Worm (Caenorhabditis elegans) whole organism, early embryonic: Measurements from ENCODE around the gene K08D8.9.

Source experiments
- B0310.2 ChIP-seq: sonication (generic microtip); optimal IDR thresholded peaks from 2 replicates; lab custom pipeline; 2016; ENCODE audit warnings: mild to moderate bottlenecking, missing genetic modification characterization, missing compliant biosample characterization
- F13C5.2 ChIP-seq: sonication (generic microtip); optimal IDR thresholded peaks from 2 replicates; lab custom pipeline; 2017; ENCODE audit warnings: mild to moderate bottlenecking, missing genetic modification characterization, inconsistent platforms, missing compliant biosample characterization
- aly-1 ChIP-seq: sonication (generic microtip); optimal IDR thresholded peaks from 2 replicates; lab custom pipeline; 2016; ENCODE audit warnings: missing genetic modification characterization, missing compliant biosample characterization
- ama-1 ChIP-seq: fragments of 150-350 bp; optimal IDR thresholded peaks from 2 replicates; lab custom pipeline; 2014
- ceh-13 ChIP-seq: fragments of 200-800 bp; sonication (Bioruptor generic); optimal IDR thresholded peaks from 2 replicates; lab custom pipeline; 2018; ENCODE audit warnings: mild to moderate bottlenecking, missing genetic modification characterization, missing compliant biosample characterization
- ceh-36 ChIP-seq: sonication (generic microtip); optimal IDR thresholded peaks from 2 replicates; lab custom pipeline; 2016; ENCODE audit warnings: missing genetic modification characterization, inconsistent platforms, missing compliant biosample characterization
- ets-7 ChIP-seq: sonication (generic microtip); optimal IDR thresholded peaks from 2 replicates; lab custom pipeline; 2016; ENCODE audit warnings: missing genotype, missing genetic modification characterization, missing compliant biosample characterization
- flt-1 ChIP-seq: fragments of 200-800 bp; sonication (Bioruptor generic); IDR thresholded peaks from 2 replicates; pipeline ENCODE4 v1.3.6; 2022; ENCODE audit warnings: missing genetic modification characterization, missing compliant biosample characterization
- hmbx-1 ChIP-seq: sonication (generic microtip); optimal IDR thresholded peaks from 2 replicates; lab custom pipeline; 2016; ENCODE audit warnings: mild to moderate bottlenecking, missing genetic modification characterization, missing compliant biosample characterization
- hmg-4 ChIP-seq: fragments of 200-800 bp; sonication (Bioruptor generic); optimal IDR thresholded peaks from 2 replicates; lab custom pipeline; 2018; ENCODE audit warnings: mild to moderate bottlenecking, missing genetic modification characterization, missing compliant biosample characterization
- hnd-1 ChIP-seq: sonication (generic microtip); optimal IDR thresholded peaks from 2 replicates; lab custom pipeline; 2016; ENCODE audit warnings: missing genetic modification characterization, missing compliant biosample characterization
- pes-1 ChIP-seq: fragments of 200-800 bp; sonication (Bioruptor generic); IDR thresholded peaks from 2 replicates; pipeline ENCODE4 v1.3.6; 2022; ENCODE audit warnings: missing genetic modification reagents, missing genetic modification characterization, missing compliant biosample characterization
- scrt-1 ChIP-seq: fragments of 200-800 bp; sonication (Bioruptor generic); IDR thresholded peaks from 2 replicates; pipeline ENCODE4 v1.3.6; 2022; ENCODE audit warnings: missing genetic modification characterization, missing compliant biosample characterization
- sea-1 ChIP-seq: fragments of 200-800 bp; sonication (Bioruptor generic); conservative IDR thresholded peaks from 2 replicates; pipeline ENCODE4 v1.3.6; 2022; ENCODE audit warnings: missing genetic modification characterization, missing compliant biosample characterization
- tbx-11 ChIP-seq: fragments of 200-800 bp; sonication (Bioruptor generic); IDR thresholded peaks from 2 replicates; pipeline ENCODE4 v1.3.6; 2022; ENCODE audit warnings: missing genetic modification characterization, missing compliant biosample characterization
- tbx-37 ChIP-seq: fragments of 200-800 bp; sonication (Bioruptor generic); conservative IDR thresholded peaks from 2 replicates; pipeline ENCODE4 v1.3.6; 2022; ENCODE audit warnings: missing genetic modification reagents, missing genetic modification characterization, missing compliant biosample characterization
- tra-4 ChIP-seq: sonication (generic microtip); optimal IDR thresholded peaks from 2 replicates; lab custom pipeline; 2017; ENCODE audit warnings: missing genetic modification characterization, missing compliant biosample characterization

The K08D8.9 gene

ce11 chrIV:12918256-12918655 lies 18.8 kb downstream of the K08D8.9 start, which contains the start of gene C32H11.3:
C32H11.3 (plus strand) TSS chrIV:12918556.
- TF ChIP-seq tbx-11: no peak
- TF ChIP-seq aly-1 (tag; lab: Kevin White, UChicago): no peak
- no peak for TF ChIP-seq B0310.2 (tag; lab: Kevin White, UChicago)
- TF ChIP-seq tbx-37: no peak
- no peak for TF ChIP-seq ets-7 (tag; lab: Kevin White, UChicago)
- TF ChIP-seq scrt-1 (GFP tag; lab: Robert Waterston, UW): no peak
- TF ChIP-seq hmbx-1 (tag; lab: Kevin White, UChicago): no peak
- TF ChIP-seq hnd-1 (tag; lab: Kevin White, UChicago): no peak
- no peak for TF ChIP-seq hmg-4 (GFP tag; lab: Kevin White, UChicago)
- no peak for TF ChIP-seq sea-1 (GFP tag; lab: Robert Waterston, UW)
- TF ChIP-seq F13C5.2 (tag; lab: Kevin White, UChicago): no peak
- no peak for TF ChIP-seq ama-1 (lab: Kevin White, UChicago)
- no peak for TF ChIP-seq ceh-36

- TF ChIP-seq aly-1 (tag; lab: Kevin White, UChicago): no peak
- TF ChIP-seq ama-1 (lab: Kevin White, UChicago): no peak
Measured at ce11 chrIV:12920553-12920952, 21.1 kb downstream of the K08D8.9 start.

ce11 chrIV:12921027-12921426 lies 21.5 kb downstream of the K08D8.9 start, which contains the start of gene C32H11.4:
C32H11.4 (plus strand) TSS chrIV:12921264.
- TF ChIP-seq tra-4 (tag; lab: Kevin White, UChicago) (no peak), ets-7 (tag; lab: Kevin White, UChicago) (no peak), flt-1 (GFP tag; lab: Robert Waterston, UW) (no peak), pes-1 (GFP tag; lab: Robert Waterston, UW) (no peak), hmbx-1 (tag; lab: Kevin White, UChicago) (no peak), sea-1 (GFP tag; lab: Robert Waterston, UW) (no peak), ama-1 (lab: Kevin White, UChicago) (no peak), F13C5.2 (tag; lab: Kevin White, UChicago) (no peak), tbx-11 (no peak)

ce11 chrIV:12924332-12924731 lies 24.8 kb downstream of the K08D8.9 start, which contains the start of gene srlf-4:
srlf-4 (minus strand) TSS chrIV:12924432.
- TF ChIP-seq tbx-11 (no peak), sea-1 (GFP tag; lab: Robert Waterston, UW) (no peak)

ce11 chrIV:12926639-12927038 lies 27.1 kb downstream of the K08D8.9 start, which contains the start of gene srlf-5:
srlf-5 (minus strand) TSS chrIV:12926739.
- TF ChIP-seq B0310.2 (tag; lab: Kevin White, UChicago) (no peak), ets-7 (tag; lab: Kevin White, UChicago) (no peak), sea-1 (GFP tag; lab: Robert Waterston, UW) (no peak), hmg-4 (GFP tag; lab: Kevin White, UChicago) (no peak), ama-1 (lab: Kevin White, UChicago) (no peak), flt-1 (GFP tag; lab: Robert Waterston, UW) (no peak), aly-1 (tag; lab: Kevin White, UChicago) (no peak), ceh-36 (no peak), hnd-1 (tag; lab: Kevin White, UChicago) (no peak), tra-4 (tag; lab: Kevin White, UChicago) (no peak)

- no peak for TF ChIP-seq hmbx-1 (tag; lab: Kevin White, UChicago)
Measured at ce11 chrIV:12936221-12936776, 36.8 kb downstream of the K08D8.9 start, which contains the start of the genes cld-1 and dod-21. cld-1 (minus strand) TSS chrIV:12936271. dod-21 (plus strand) TSS chrIV:12936738.

ce11 chrIV:12941254-12941653 lies 41.8 kb downstream of the K08D8.9 start, which contains the start of gene dod-24:
dod-24 (minus strand) TSS chrIV:12941354.
- TF ChIP-seq hmbx-1 (tag; lab: Kevin White, UChicago) (no peak), tra-4 (tag; lab: Kevin White, UChicago) (no peak), B0310.2 (tag; lab: Kevin White, UChicago) (no peak), ama-1 (lab: Kevin White, UChicago) (no peak), hmg-4 (GFP tag; lab: Kevin White, UChicago) (no peak), aly-1 (tag; lab: Kevin White, UChicago) (no peak), flt-1 (GFP tag; lab: Robert Waterston, UW) (no peak), ceh-13 (no peak)

ce11 chrIV:12942633-12943032 lies 43.1 kb downstream of the K08D8.9 start, which contains the start of gene dct-19:
dct-19 (plus strand) TSS chrIV:12942933.
- TF ChIP-seq flt-1 (GFP tag; lab: Robert Waterston, UW) (no peak), F13C5.2 (tag; lab: Kevin White, UChicago) (no peak), ets-7 (tag; lab: Kevin White, UChicago) (no peak)

- TF ChIP-seq sea-1 (GFP tag; lab: Robert Waterston, UW): no peak
Measured at ce11 chrIV:12946488-12946887, 47.0 kb downstream of the K08D8.9 start, which contains the start of gene F55G11.1. F55G11.1 (minus strand) TSS chrIV:12946588.
